Worm (Caenorhabditis elegans) whole organism, L4 larva: ENCODE results near the gene unc-33.

Source experiments
- hlh-30 ChIP-seq: sonication (generic microtip); optimal IDR thresholded peaks from 2 replicates; lab custom pipeline; 2017; ENCODE audit warnings: antibody characterized with exemption, mild to moderate bottlenecking, missing genetic modification characterization, missing compliant biosample characterization; ENCODE audit not compliant: insufficient read depth
- nhr-11 ChIP-seq: fragments of 150-350 bp; optimal IDR thresholded peaks from 2 replicates; lab custom pipeline; 2014; ENCODE audit warnings: missing biosample characterization, missing genetic modification characterization
- tra-1 ChIP-seq: fragments of 200-800 bp; sonication (Bioruptor generic); IDR thresholded peaks from 2 replicates; pipeline ENCODE4 v1.3.6; 2022; ENCODE audit warnings: missing genetic modification reagents, missing genetic modification characterization, missing compliant biosample characterization

ce11 chrIV:3523419-3523818 is 6.7 kb downstream of the unc-33 start:
- TF ChIP-seq nhr-11, result no peak
- no peak for TF ChIP-seq tra-1 (GFP tag; lab: Robert Waterston, UW)
- no peak for TF ChIP-seq hlh-30 (tag; lab: Kevin White, UChicago)
